Fruit fly (Drosophila melanogaster) whole organism, embryonic: Measurements from ENCODE around the gene wda.

Source experiments
- Bgb ChIP-seq: fragments of 200-800 bp; sonication (Bioruptor generic); IDR thresholded peaks from 2 replicates; pipeline ENCODE4 v1.3.6; 2022; ENCODE audit warnings: missing biosample characterization, missing genetic modification characterization; ENCODE audit not compliant: partially characterized antibody
- Bteb2 ChIP-seq: fragments of 200-800 bp; sonication (Bioruptor generic); optimal IDR thresholded peaks from 2 replicates; lab custom pipeline; 2016; ENCODE audit warnings: missing biosample characterization, missing genetic modification characterization
- CG10654 ChIP-seq: fragments of 200-800 bp; sonication (Bioruptor generic); optimal IDR thresholded peaks from 2 replicates; lab custom pipeline; 2016; ENCODE audit warnings: missing biosample characterization, missing genetic modification characterization
- CG12071 ChIP-seq: fragments of 200-800 bp; sonication (Bioruptor generic); optimal IDR thresholded peaks from 3 replicates; lab custom pipeline; 2018; ENCODE audit warnings: missing biosample characterization, mild to moderate bottlenecking, missing genetic modification characterization
- CG13123 ChIP-seq: fragments of 200-800 bp; sonication (Bioruptor generic); optimal IDR thresholded peaks from 2 replicates; lab custom pipeline; 2016; ENCODE audit warnings: missing biosample characterization, missing genetic modification characterization
- CG13296 ChIP-seq: fragments of 200-800 bp; sonication (Bioruptor generic); optimal IDR thresholded peaks from 3 replicates; lab custom pipeline; 2018; ENCODE audit warnings: missing biosample characterization, mild to moderate bottlenecking, missing genetic modification characterization
- CG13775 ChIP-seq: fragments of 200-800 bp; sonication (Bioruptor generic); optimal IDR thresholded peaks from 3 replicates; lab custom pipeline; 2017; ENCODE audit warnings: missing biosample characterization, mild to moderate bottlenecking, missing genetic modification characterization
- CG15011 ChIP-seq: fragments of 200-800 bp; sonication (Bioruptor generic); optimal IDR thresholded peaks from 3 replicates; lab custom pipeline; 2018; ENCODE audit warnings: missing biosample characterization, mild to moderate bottlenecking, missing genetic modification characterization
- CG15601 ChIP-seq: fragments of 200-800 bp; sonication (Bioruptor generic); optimal IDR thresholded peaks from 3 replicates; lab custom pipeline; 2019; ENCODE audit warnings: missing biosample characterization, mild to moderate bottlenecking, missing genetic modification characterization, moderate library complexity
- CG16863 ChIP-seq: fragments of 200-800 bp; sonication (Bioruptor generic); optimal IDR thresholded peaks from 3 replicates; lab custom pipeline; 2016; ENCODE audit warnings: missing biosample characterization, missing genetic modification characterization
- CG17568 ChIP-seq: fragments of 200-800 bp; sonication (Bioruptor generic); optimal IDR thresholded peaks from 2 replicates; lab custom pipeline; 2018; ENCODE audit warnings: missing biosample characterization, mild to moderate bottlenecking, missing genetic modification characterization, moderate library complexity
- CG17802 ChIP-seq: fragments of 200-800 bp; sonication (Bioruptor generic); optimal IDR thresholded peaks from 2 replicates; lab custom pipeline; 2018; ENCODE audit warnings: missing biosample characterization, mild to moderate bottlenecking, missing genetic modification characterization, moderate library complexity
- CG31388 ChIP-seq: fragments of 200-800 bp; sonication (Bioruptor generic); optimal IDR thresholded peaks from 2 replicates; lab custom pipeline; 2016; ENCODE audit warnings: missing biosample characterization, missing genetic modification characterization
- CG32532 ChIP-seq: fragments of 200-800 bp; sonication (Bioruptor generic); IDR thresholded peaks from 2 replicates; pipeline ENCODE4 v1.3.6; 2022; ENCODE audit warnings: missing biosample characterization, missing genetic modification characterization
- CG43689 ChIP-seq: fragments of 200-800 bp; sonication (Bioruptor generic); IDR thresholded peaks from 2 replicates; pipeline ENCODE4 v1.3.6; 2022; ENCODE audit warnings: missing biosample characterization, missing genetic modification characterization
- CG8388 ChIP-seq: fragments of 200-800 bp; sonication (Bioruptor generic); optimal IDR thresholded peaks from 2 replicates; lab custom pipeline; 2019; ENCODE audit warnings: missing biosample characterization, mild to moderate bottlenecking, missing genetic modification characterization, moderate library complexity
- CG8478 ChIP-seq: fragments of >200 bp; optimal IDR thresholded peaks from 2 replicates; lab custom pipeline; 2018
- CG9727 ChIP-seq: fragments of 200-800 bp; sonication (Bioruptor generic); optimal IDR thresholded peaks from 3 replicates; lab custom pipeline; 2017; ENCODE audit warnings: missing biosample characterization, mild to moderate bottlenecking, missing genetic modification characterization
- Dek ChIP-seq: fragments of 200-800 bp; sonication (Bioruptor generic); optimal IDR thresholded peaks from 3 replicates; lab custom pipeline; 2019; ENCODE audit warnings: missing biosample characterization, mild to moderate bottlenecking, missing genetic modification characterization, moderate library complexity
- Dfd ChIP-seq, 2 experiments: fragments of >200 bp; optimal IDR thresholded peaks; 2 replicates each; lab custom pipeline; 2017; ENCODE audit warnings: missing biosample characterization in 2 of 2, missing genetic modification characterization in 2 of 2
- H2.0 ChIP-seq: fragments of 200-800 bp; sonication (Bioruptor generic); IDR thresholded peaks from 2 replicates; pipeline ENCODE4 v1.3.6; 2022; ENCODE audit warnings: missing biosample characterization, missing genetic modification characterization
- HLHmδ ChIP-seq: fragments of 200-800 bp; sonication (Bioruptor generic); optimal IDR thresholded peaks from 2 replicates; lab custom pipeline; 2018; ENCODE audit warnings: missing biosample characterization, mild to moderate bottlenecking, missing genetic modification characterization, moderate library complexity
- Hr39 ChIP-seq: fragments of >200 bp; optimal IDR thresholded peaks from 2 replicates; lab custom pipeline; 2017
- Lpt ChIP-seq: fragments of >200 bp; optimal IDR thresholded peaks from 2 replicates; lab custom pipeline; 2018; ENCODE audit warnings: missing biosample characterization, missing genetic modification characterization
- Mad ChIP-seq: fragments of 200-800 bp; sonication (Bioruptor generic); optimal IDR thresholded peaks from 2 replicates; lab custom pipeline; 2016; ENCODE audit warnings: missing biosample characterization, missing genetic modification characterization
- Sin3A ChIP-seq: fragments of >200 bp; optimal IDR thresholded peaks from 2 replicates; lab custom pipeline; 2018
- Sry-δ ChIP-seq: fragments of 200-800 bp; sonication (Bioruptor generic); optimal IDR thresholded peaks from 2 replicates; lab custom pipeline; 2016; ENCODE audit warnings: missing biosample characterization, missing genetic modification characterization
- Tbp ChIP-seq: fragments of >200 bp; optimal IDR thresholded peaks from 2 replicates; lab custom pipeline; 2018; ENCODE audit warnings: missing biosample characterization, missing genetic modification characterization
- Trl ChIP-seq, 3 experiments: fragments of >200 bp in 2 of 3; fragments of 200-800 bp in 1 of 3; sonication (Bioruptor generic) in 1 of 3; optimal IDR thresholded peaks; 2 replicates in 1 of 3; 3 replicates in 2 of 3; lab custom pipeline; 2016 to 2017; ENCODE audit warnings: missing biosample characterization in 1 of 3, missing genetic modification characterization in 1 of 3
- ato ChIP-seq: fragments of 200-800 bp; sonication (Bioruptor generic); IDR thresholded peaks from 2 replicates; pipeline ENCODE4 v1.3.6; 2022; ENCODE audit warnings: missing biosample characterization, missing genetic modification characterization; ENCODE audit not compliant: partially characterized antibody
- bigmax ChIP-seq: fragments of 200-800 bp; sonication (Bioruptor generic); optimal IDR thresholded peaks from 2 replicates; lab custom pipeline; 2018; ENCODE audit warnings: missing biosample characterization, mild to moderate bottlenecking, missing genetic modification characterization
- bsh ChIP-seq, 2 experiments: fragments of 200-800 bp; sonication (Bioruptor generic); optimal IDR thresholded peaks; 2 replicates each; lab custom pipeline; 2017 to 2018; ENCODE audit warnings: mild to moderate bottlenecking in 2 of 2, missing biosample characterization in 2 of 2, missing genetic modification characterization in 2 of 2, moderate library complexity in 1 of 2
- cad ChIP-seq: fragments of >200 bp; optimal IDR thresholded peaks from 2 replicates; lab custom pipeline; 2017; ENCODE audit warnings: missing biosample characterization, missing genetic modification characterization
- dimm ChIP-seq: fragments of 200-800 bp; sonication (Bioruptor generic); IDR thresholded peaks from 2 replicates; pipeline ENCODE4 v1.3.6; 2022; ENCODE audit warnings: missing biosample characterization, missing genetic modification characterization
- dmrt99B ChIP-seq: fragments of 200-800 bp; sonication (Bioruptor generic); optimal IDR thresholded peaks from 2 replicates; lab custom pipeline; 2018; ENCODE audit warnings: missing biosample characterization, mild to moderate bottlenecking, missing genetic modification characterization, moderate library complexity
- emc ChIP-seq: fragments of 200-800 bp; sonication (Bioruptor generic); optimal IDR thresholded peaks from 2 replicates; lab custom pipeline; 2016; ENCODE audit warnings: missing biosample characterization, missing genetic modification characterization
- exex ChIP-seq: fragments of 200-800 bp; sonication (Bioruptor generic); optimal IDR thresholded peaks from 4 replicates; lab custom pipeline; 2018; ENCODE audit warnings: missing biosample characterization, mild to moderate bottlenecking, missing genetic modification characterization, moderate library complexity
- gfzf ChIP-seq: fragments of 200-800 bp; sonication (Bioruptor generic); optimal IDR thresholded peaks from 2 replicates; lab custom pipeline; 2016; ENCODE audit warnings: missing biosample characterization, mild to moderate bottlenecking, missing genetic modification characterization, moderate library complexity
- grn ChIP-seq: fragments of 200-800 bp; sonication (Bioruptor generic); optimal IDR thresholded peaks from 3 replicates; lab custom pipeline; 2017; ENCODE audit warnings: missing biosample characterization, missing genetic modification characterization
- ind ChIP-seq: fragments of 200-800 bp; sonication (Bioruptor generic); optimal IDR thresholded peaks from 3 replicates; lab custom pipeline; 2016; ENCODE audit warnings: missing biosample characterization, missing genetic modification characterization
- lilli ChIP-seq: fragments of 200-800 bp; sonication (Bioruptor generic); optimal IDR thresholded peaks from 3 replicates; lab custom pipeline; 2016; ENCODE audit warnings: missing biosample characterization, missing genetic modification characterization
- lov ChIP-seq, 2 experiments: fragments of 200-800 bp in 1 of 2; fragments of >200 bp in 1 of 2; sonication (Bioruptor generic) in 1 of 2; IDR thresholded peaks in 1 of 2; optimal IDR thresholded peaks in 1 of 2; 2 replicates in 1 of 2; 3 replicates in 1 of 2; pipeline versions ENCODE4 v1.3.6 to Lab custom; 2017 to 2022; ENCODE audit warnings: missing biosample characterization in 1 of 2, missing genetic modification characterization in 1 of 2
- pb ChIP-seq: fragments of 200-800 bp; sonication (Bioruptor generic); optimal IDR thresholded peaks from 3 replicates; lab custom pipeline; 2016; ENCODE audit warnings: missing biosample characterization, missing genetic modification characterization
- pita ChIP-seq: fragments of 200-800 bp; sonication (Bioruptor generic); optimal IDR thresholded peaks from 2 replicates; lab custom pipeline; 2017; ENCODE audit warnings: missing biosample characterization, mild to moderate bottlenecking, missing genetic modification characterization
- rib ChIP-seq: fragments of 200-800 bp; sonication (Bioruptor generic); IDR thresholded peaks from 2 replicates; pipeline ENCODE4 v1.3.6; 2022; ENCODE audit warnings: missing biosample characterization, missing genetic modification characterization
- scrt ChIP-seq: fragments of 200-800 bp; sonication (Bioruptor generic); optimal IDR thresholded peaks from 2 replicates; lab custom pipeline; 2018; ENCODE audit warnings: missing biosample characterization, mild to moderate bottlenecking, missing genetic modification characterization, moderate library complexity
- sna ChIP-seq: fragments of 200-800 bp; sonication (Bioruptor generic); IDR thresholded peaks from 2 replicates; pipeline ENCODE4 v1.3.6; 2022; ENCODE audit warnings: missing biosample characterization, missing genetic modification characterization; ENCODE audit not compliant: partially characterized antibody
- ssp ChIP-seq: fragments of 200-800 bp; sonication (Bioruptor generic); IDR thresholded peaks from 2 replicates; pipeline ENCODE4 v1.3.6; 2022; ENCODE audit warnings: missing biosample characterization, missing genetic modification characterization
- tll ChIP-seq, 2 experiments: fragments of 200-800 bp in 1 of 2; fragments of >200 bp in 1 of 2; sonication (Bioruptor generic) in 1 of 2; optimal IDR thresholded peaks; 2 replicates each; lab custom pipeline; 2017 to 2019; ENCODE audit warnings: missing biosample characterization in 2 of 2, missing genetic modification characterization in 2 of 2, mild to moderate bottlenecking in 1 of 2, moderate library complexity in 1 of 2
- wor ChIP-seq: fragments of 200-800 bp; sonication (Bioruptor generic); IDR thresholded peaks from 2 replicates; pipeline ENCODE4 v1.3.6; 2022; ENCODE audit warnings: missing biosample characterization, missing genetic modification characterization
- yki ChIP-seq: fragments of >200 bp; optimal IDR thresholded peaks from 3 replicates; lab custom pipeline; 2018

wda gene

DNA sequence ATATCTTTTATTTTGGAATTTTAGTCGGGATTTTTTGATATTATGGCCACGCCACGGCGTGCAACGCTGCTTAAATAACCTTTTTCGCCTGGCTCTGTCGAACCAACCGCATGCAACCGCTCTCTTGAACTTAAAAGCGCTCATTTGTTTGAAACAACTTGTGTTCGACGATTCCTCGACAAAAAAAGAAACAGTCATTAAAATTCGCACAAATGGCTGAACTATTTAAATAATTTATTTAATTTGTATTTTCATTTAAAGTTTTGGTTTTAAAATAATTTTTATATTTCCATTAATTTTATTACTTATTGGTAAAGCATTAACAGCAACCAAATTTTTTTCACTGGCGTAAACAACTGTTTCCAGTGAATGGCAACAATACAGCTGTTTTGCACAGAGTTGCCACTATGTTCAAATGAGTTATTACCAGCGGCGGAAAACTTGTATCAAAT is 22.9 kb upstream of the wda start, which contains the start of the genes orb and Cdc16 (continued):
- TF ChIP-seq Lpt (no peak), ind (GFP tag; lab: Kevin White, UChicago) (peak; percentile 92), Mad (peak; percentile 78), CG13296 (GFP tag; lab: Kevin White, UChicago) (peak; percentile 88), pb (GFP tag; lab: Kevin White, UChicago) (peak; percentile 23), cad (GFP tag; lab: Kevin White, UChicago) (no peak), CG13775 (GFP tag; lab: Kevin White, UChicago) (peak; percentile 90), Sry-δ (GFP tag; lab: Kevin White, UChicago) (peak; percentile 38), CG10654 (peak; percentile 89), dmrt99B (tag; lab: Kevin White, UChicago) (peak; percentile 91), CG17568 (GFP tag; lab: Kevin White, UChicago) (peak; percentile 90), pita (GFP tag; lab: Kevin White, UChicago) (no peak), bsh (GFP tag; optimal IDR thresholded peaks at IDR 0.05; lab: Kevin White, UChicago) (peak; percentile 49 to 95), Bgb (no peak), CG13123 (GFP tag; lab: Kevin White, UChicago) (peak; percentile 79), ato (GFP tag; lab: Robert Waterston, UW) (no peak), Tbp (GFP tag; lab: Kevin White, UChicago) (no peak), HLHmδ (GFP tag; lab: Kevin White, UChicago) (no peak), wor (GFP tag; lab: Robert Waterston, UW) (peak; percentile 75), Dfd (GFP tag; optimal IDR thresholded peaks at IDR 0.05; lab: Kevin White, UChicago) (no peak), CG15601 (tag; lab: Kevin White, UChicago) (peak; percentile 92), rib (GFP tag; lab: Robert Waterston, UW) (peak; percentile 88), CG17802 (tag; lab: Kevin White, UChicago) (peak; percentile 46), sna (no peak; the same call in 1 of the 2 replicates), CG32532 (GFP tag; lab: Robert Waterston, UW) (peak; percentile 96), Sin3A (no peak), Bteb2 (GFP tag; lab: Kevin White, UChicago) (peak; percentile 69), lov (optimal IDR thresholded peaks at IDR 0.05; lab: Kevin White, UChicago) (no peak), lov (GFP tag; IDR thresholded peaks at IDR 0.05; lab: Robert Waterston, UW) (peak; percentile 81; the same call in 2 of the 3 replicates), ssp (GFP tag; lab: Robert Waterston, UW) (peak; percentile 79), tll (GFP tag; optimal IDR thresholded peaks at IDR 0.05; lab: Kevin White, UChicago) (no peak), CG15011 (GFP tag; lab: Kevin White, UChicago) (peak; percentile 80), exex (tag; lab: Kevin White, UChicago) (peak; percentile 76), gfzf (GFP tag; lab: Kevin White, UChicago) (no peak), CG9727 (GFP tag; lab: Kevin White, UChicago) (peak; percentile 88), yki (lab: Kevin White, UChicago) (no peak), CG31388 (GFP tag; lab: Kevin White, UChicago) (peak; percentile 82), grn (GFP tag; lab: Kevin White, UChicago) (peak; percentile 4), emc (peak; percentile 28), dimm (GFP tag; lab: Robert Waterston, UW) (peak; percentile 71), scrt (GFP tag; lab: Kevin White, UChicago) (peak; percentile 87), CG12071 (peak; percentile 68), Trl (optimal IDR thresholded peaks at IDR 0.05; lab: Kevin White, UChicago) (peak; percentile 52 to 59), Trl (GFP tag; optimal IDR thresholded peaks at IDR 0.05; lab: Kevin White, UChicago) (peak; percentile 63), H2.0 (GFP tag; lab: Robert Waterston, UW) (peak; percentile 94), Dek (peak; percentile 93), CG43689 (peak; percentile 70), CG8478 (lab: Kevin White, UChicago) (no peak), bigmax (no peak), CG16863 (GFP tag; lab: Kevin White, UChicago) (peak; percentile 53), lilli (peak; percentile 91), Hr39 (lab: Kevin White, UChicago) (no peak), CG8388 (GFP tag; lab: Kevin White, UChicago) (peak; percentile 92)
